Fruit fly (Drosophila melanogaster): ENCODE results near the gene psd.

The psd gene

DNA sequence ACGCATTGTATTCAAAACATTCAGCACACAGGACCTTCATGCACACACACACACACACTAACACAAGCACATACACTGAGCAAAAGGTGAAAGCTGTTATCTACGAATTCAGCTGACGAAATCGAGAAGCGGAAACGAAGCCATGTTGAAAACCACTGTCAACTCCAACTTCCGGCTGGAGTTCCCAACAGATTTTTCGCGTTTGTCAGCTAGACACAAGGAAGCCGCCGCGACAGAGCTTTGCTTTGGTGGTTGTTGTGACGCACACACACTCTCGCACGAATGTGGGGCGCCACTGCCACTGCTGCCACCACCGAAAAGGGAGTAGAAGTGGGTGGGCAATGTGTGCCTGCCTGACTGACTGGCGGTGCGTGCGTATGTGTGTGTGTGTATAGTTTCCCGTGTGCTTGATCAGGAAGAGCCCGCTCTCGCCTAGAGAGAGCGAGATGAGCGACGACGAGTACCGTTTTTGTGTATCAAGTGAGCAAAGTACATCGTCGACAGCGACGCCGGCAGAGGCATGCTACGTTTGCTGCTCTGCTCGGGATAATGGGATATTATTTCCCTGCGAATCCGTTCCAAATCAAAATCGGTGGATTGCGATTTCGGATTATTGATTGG is 33.0 kb upstream of the psd start (continued):
- TF ChIP-seq CG7357 (GFP tag; IDR thresholded peaks at IDR 0.05): no peak
- TF ChIP-seq CG32532 (GFP tag; IDR thresholded peaks at IDR 0.05): 0 out of 2 replicates have a peak, but pooled peaks have one; percentile 12
- no peak for TF ChIP-seq CG11456 (GFP tag; IDR thresholded peaks at IDR 0.05)
- TF ChIP-seq wdn (GFP tag; IDR thresholded peaks at IDR 0.05): no peak
- TF ChIP-seq Atf6 (GFP tag; IDR thresholded peaks at IDR 0.05): 0 out of 2 replicates have a peak, but pooled peaks have one; percentile 34
- TF ChIP-seq gcm (GFP tag; optimal IDR thresholded peaks at IDR 0.05): peak; percentile 57
- TF ChIP-seq ase (GFP tag; IDR thresholded peaks at IDR 0.05): no peak
- no peak for TF ChIP-seq CG42726 (GFP tag; IDR thresholded peaks at IDR 0.05; ENCODE audit: partially characterized antibody)
- no peak for TF ChIP-seq Neu2 (GFP tag; optimal IDR thresholded peaks at IDR 0.05; ENCODE audit: borderline replicate concordance)
- TF ChIP-seq lmd (GFP tag; IDR thresholded peaks at IDR 0.05): no peak
- TF ChIP-seq Hr39 (optimal IDR thresholded peaks at IDR 0.05): no peak
- TF ChIP-seq CG3163 (GFP tag; optimal IDR thresholded peaks at IDR 0.05): peak; percentile 21
- TF ChIP-seq CG4360 (GFP tag; IDR thresholded peaks at IDR 0.05): peak; percentile 56; the same call in 1 of the 2 replicates
- no peak for TF ChIP-seq abd-A (tag; optimal IDR thresholded peaks at IDR 0.05)
- peak; percentile 15; the same call in 1 of the 2 replicates for TF ChIP-seq E2f2 (GFP tag; IDR thresholded peaks at IDR 0.05)
- TF ChIP-seq zen2 (GFP tag; IDR thresholded peaks at IDR 0.05; ENCODE audit: partially characterized antibody): no peak
- TF ChIP-seq CG11093 (GFP tag; IDR thresholded peaks at IDR 0.05): no peak
- TF ChIP-seq mld (GFP tag; IDR thresholded peaks at IDR 0.05; ENCODE audit: partially characterized antibody): no peak
- peak; percentile 19 for TF ChIP-seq nmo (GFP tag; optimal IDR thresholded peaks at IDR 0.05)
- TF ChIP-seq cwo (GFP tag; optimal IDR thresholded peaks at IDR 0.05): no peak
- TF ChIP-seq MESR4 (GFP tag; optimal IDR thresholded peaks at IDR 0.05): no peak
- no peak for TF ChIP-seq CG9876 (GFP tag; optimal IDR thresholded peaks at IDR 0.05)
- TF ChIP-seq NfI (GFP tag; optimal IDR thresholded peaks at IDR 0.05): peak; percentile 53
- TF ChIP-seq CG4617 (GFP tag; optimal IDR thresholded peaks at IDR 0.05; ENCODE audit: borderline replicate concordance): no peak
- TF ChIP-seq CG12769 (tag; optimal IDR thresholded peaks at IDR 0.05): no peak
- TF ChIP-seq CG7928 (GFP tag; optimal IDR thresholded peaks at IDR 0.05): no peak
- TF ChIP-seq h (optimal IDR thresholded peaks at IDR 0.05): no peak
- TF ChIP-seq CG1603 (tag; optimal IDR thresholded peaks at IDR 0.05): no peak
- peak; percentile 88 for TF ChIP-seq lab (GFP tag; optimal IDR thresholded peaks at IDR 0.05)
- TF ChIP-seq run (tag; optimal IDR thresholded peaks at IDR 0.05): peak; percentile 68
- peak in 1 of 3 experiments; percentile 44 for TF ChIP-seq lola (GFP tag; optimal IDR thresholded peaks at IDR 0.05)
- TF ChIP-seq CG14860 (GFP tag; IDR thresholded peaks at IDR 0.05; ENCODE audit: partially characterized antibody): no peak
- no peak for TF ChIP-seq CG16863 (GFP tag; optimal IDR thresholded peaks at IDR 0.05)
- TF ChIP-seq az2 (GFP tag; optimal IDR thresholded peaks at IDR 0.05): no peak
- peak; percentile 51 for TF ChIP-seq Mes4 (GFP tag; optimal IDR thresholded peaks at IDR 0.05)
- no peak for TF ChIP-seq ap (GFP tag; IDR thresholded peaks at IDR 0.05)
- peak in 1 of 2 experiments; percentile 51 for TF ChIP-seq Eip74EF (GFP tag; optimal IDR thresholded peaks at IDR 0.05)
- TF ChIP-seq Aef1 (GFP tag; IDR thresholded peaks at IDR 0.05): no peak
- no peak for TF ChIP-seq dati (GFP tag; IDR thresholded peaks at IDR 0.05)
- no peak for TF ChIP-seq CG12744 (GFP tag; optimal IDR thresholded peaks at IDR 0.05)
- peak; percentile 12 for TF ChIP-seq CG2116 (GFP tag; optimal IDR thresholded peaks at IDR 0.05)
- TF ChIP-seq CG11560 (tag; IDR thresholded peaks at IDR 0.05): no peak
- peak; percentile 10 for TF ChIP-seq fd96Cb (tag; optimal IDR thresholded peaks at IDR 0.05)
- no peak for TF ChIP-seq unc-4 (GFP tag; IDR thresholded peaks at IDR 0.05; ENCODE audit: partially characterized antibody)
- peak; percentile 83 for TF ChIP-seq CG13296 (GFP tag; optimal IDR thresholded peaks at IDR 0.05)
- TF ChIP-seq cg (GFP tag; optimal IDR thresholded peaks at IDR 0.05): peak; percentile 63
- no peak for TF ChIP-seq MBD-R2 (GFP tag; IDR thresholded peaks at IDR 0.05)
- no peak for TF ChIP-seq lilli (GFP tag; optimal IDR thresholded peaks at IDR 0.05)
- TF ChIP-seq ac (GFP tag; optimal IDR thresholded peaks at IDR 0.05): peak; percentile 6
- TF ChIP-seq vnd (GFP tag; IDR thresholded peaks at IDR 0.05; ENCODE audit: partially characterized antibody): no peak

Data from whole organism, embryonic.